Worm (Caenorhabditis elegans): ENCODE data around the gene T23G4.2.
"Not testable (repeated sequence)": the region's sequence is repeated elsewhere in the genome, so short reads cannot be mapped to it uniquely, and the experiment has no call there.

Gene T23G4.2

ce11 chrIV:13659449-13659848, 29.9 kb downstream of the T23G4.2 start, which contains the start of gene Y45F10C.1:
Y45F10C.1 (minus strand) TSS chrIV:13659549.
- TF ChIP-seq bed-1 (GFP tag; IDR thresholded peaks at IDR 0.05); lin-40 (tag; optimal IDR thresholded peaks at IDR 0.05); snpc-3.4 (tag; optimal IDR thresholded peaks at IDR 0.05): not testable (repeated sequence)

- TF ChIP-seq mcd-1 (GFP tag; IDR thresholded peaks at IDR 0.05) (peak; percentile 61), pbrm-1 (GFP tag; IDR thresholded peaks at IDR 0.05) (peak; percentile 78), snpc-4 (tag; optimal IDR thresholded peaks at IDR 0.05) (peak in 2 of 4 experiments; percentile 17 to 87), attf-6 (GFP tag; IDR thresholded peaks at IDR 0.05) (peak; percentile 94), madf-6 (GFP tag; IDR thresholded peaks at IDR 0.05) (peak; percentile 41; the same call in 1 of the 2 replicates), hmg-1.2 (GFP tag; IDR thresholded peaks at IDR 0.05) (peak; percentile 67), cebp-2 (GFP tag; IDR thresholded peaks at IDR 0.05) (0 out of 2 replicates have a peak, but pooled peaks have one; percentile 69)
- TF ChIP-seq snpc-4 (GFP tag; optimal IDR thresholded peaks at IDR 0.05) = not testable (repeated sequence)
These were observed 31.2 kb downstream of the T23G4.2 start for ce11 chrIV:13658142-13658541.

ce11 chrIV:13652023-13652422, 37.3 kb downstream of the T23G4.2 start, which contains the start of gene Y45F10C.6:
Y45F10C.6 (plus strand) TSS chrIV:13652323.
- TF ChIP-seq nhr-27 (tag; optimal IDR thresholded peaks at IDR 0.05); B0019.2 (GFP tag; conservative IDR thresholded peaks at IDR 0.05); hmg-1.2 (GFP tag; IDR thresholded peaks at IDR 0.05): not testable (repeated sequence)

- TF ChIP-seq ZK185.1 (tag; optimal IDR thresholded peaks at IDR 0.05; ENCODE audit: poor library complexity, severe bottlenecking); bed-1 (GFP tag; IDR thresholded peaks at IDR 0.05); sea-2 (GFP tag; IDR thresholded peaks at IDR 0.05): not testable (repeated sequence)
These were observed 37.9 kb downstream of the T23G4.2 start, which contains the start of gene C08F11.12 for ce11 chrIV:13651411-13651810. C08F11.12 (minus strand) TSS chrIV:13651511.

ce11 chrIV:13650238-13650637, 39.1 kb downstream of the T23G4.2 start, which contains the start of gene C08F11.17:
C08F11.17 (minus strand) TSS chrIV:13650338.
- TF ChIP-seq T07F8.4 (tag; optimal IDR thresholded peaks at IDR 0.05) = no peak
- TF ChIP-seq K11D2.4 (GFP tag; IDR thresholded peaks at IDR 0.05) = no peak
- TF ChIP-seq unc-130 (GFP tag; optimal IDR thresholded peaks at IDR 0.05) = no peak
- no peak for TF ChIP-seq mcd-1 (GFP tag; IDR thresholded peaks at IDR 0.05)
- TF ChIP-seq mxl-1 (tag; optimal IDR thresholded peaks at IDR 0.05) = no peak
- TF ChIP-seq unc-62 (GFP tag; optimal IDR thresholded peaks at IDR 0.05) = no peak
- no peak for TF ChIP-seq ztf-18 (tag; optimal IDR thresholded peaks at IDR 0.05)
- no peak for TF ChIP-seq nhr-120 (GFP tag; IDR thresholded peaks at IDR 0.05)
- TF ChIP-seq dpl-1 (GFP tag; optimal IDR thresholded peaks at IDR 0.05) = no peak
- no peak for TF ChIP-seq ets-4 (GFP tag; optimal IDR thresholded peaks at IDR 0.05)
- no peak for TF ChIP-seq egl-18 (GFP tag; IDR thresholded peaks at IDR 0.05)
- TF ChIP-seq aptf-3 (GFP tag; IDR thresholded peaks at IDR 0.05) = no peak
- TF ChIP-seq F57A8.1 (GFP tag; optimal IDR thresholded peaks at IDR 0.05) = no peak
- no peak for TF ChIP-seq efl-1 (GFP tag; optimal IDR thresholded peaks at IDR 0.05)
- no peak for TF ChIP-seq C06A6.2 (GFP tag; conservative IDR thresholded peaks at IDR 0.05)
- no peak for TF ChIP-seq ama-1 (optimal IDR thresholded peaks at IDR 0.05)
- no peak for TF ChIP-seq ama-1 (GFP tag; optimal IDR thresholded peaks at IDR 0.05)

- TF ChIP-seq repo-1 (tag; optimal IDR thresholded peaks at IDR 0.05) = no peak
- TF ChIP-seq dpl-1 (GFP tag; optimal IDR thresholded peaks at IDR 0.05) = no peak
- no peak for TF ChIP-seq aptf-3 (GFP tag; IDR thresholded peaks at IDR 0.05)
- TF ChIP-seq nhr-120 (GFP tag; IDR thresholded peaks at IDR 0.05) = no peak
- TF ChIP-seq attf-5 (GFP tag; optimal IDR thresholded peaks at IDR 0.05) = no peak
- TF ChIP-seq C06A6.2 (GFP tag; conservative IDR thresholded peaks at IDR 0.05) = no peak
- no peak for TF ChIP-seq attf-6 (GFP tag; IDR thresholded peaks at IDR 0.05)
- TF ChIP-seq F52B5.7 (tag; optimal IDR thresholded peaks at IDR 0.05) = no peak
- no peak for TF ChIP-seq zfh-2 (GFP tag; conservative IDR thresholded peaks at IDR 0.05)
- no peak for TF ChIP-seq attf-3 (GFP tag; conservative IDR thresholded peaks at IDR 0.05)
- no peak for TF ChIP-seq madf-8 (GFP tag; conservative IDR thresholded peaks at IDR 0.05)
- no peak for TF ChIP-seq hmg-20 (GFP tag; IDR thresholded peaks at IDR 0.05)
These were observed 40.2 kb downstream of the T23G4.2 start, which contains the start of gene C08F11.10 for ce11 chrIV:13649126-13649525. C08F11.10 (minus strand) TSS chrIV:13649226.

All from whole organism, young adult.